Worm (Caenorhabditis elegans): ENCODE measurements around the gene cht-3.
A peak's percentile ranks its signal among the peaks of the same experiment; 100 is the strongest.

cht-3 gene

DNA sequence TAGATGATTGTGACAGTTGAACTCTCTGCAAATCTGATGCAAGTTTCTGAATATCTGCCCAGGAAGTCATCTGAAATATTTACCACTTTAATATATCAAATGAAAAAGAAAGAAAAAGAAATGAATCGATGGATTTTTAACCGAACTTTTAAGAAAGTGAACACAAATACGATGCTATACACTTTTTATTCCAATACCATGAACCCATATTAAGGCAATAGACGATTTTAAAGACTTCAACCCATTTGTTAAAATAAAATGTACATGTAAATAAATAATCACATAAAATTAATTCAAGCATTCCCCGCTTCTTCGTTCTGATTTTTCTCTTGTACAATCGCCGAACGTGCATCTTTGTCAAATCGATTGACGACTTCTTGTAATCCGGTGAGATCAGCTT is 33.4 kb downstream of the cht-3 start, which contains the start of gene ufl-1:
Gene ufl-1 (minus strand): TSS at position 70 of the 400 bp plus-strand sequence.
- TF ChIP-seq egl-13 (tag; optimal IDR thresholded peaks at IDR 0.05) = no peak
- TF ChIP-seq efl-1 (optimal IDR thresholded peaks at IDR 0.05) = no peak
- TF ChIP-seq efl-1 (GFP tag; optimal IDR thresholded peaks at IDR 0.05 in 1 of 2) = peak in 1 of 2 experiments; percentile 50

DNA sequence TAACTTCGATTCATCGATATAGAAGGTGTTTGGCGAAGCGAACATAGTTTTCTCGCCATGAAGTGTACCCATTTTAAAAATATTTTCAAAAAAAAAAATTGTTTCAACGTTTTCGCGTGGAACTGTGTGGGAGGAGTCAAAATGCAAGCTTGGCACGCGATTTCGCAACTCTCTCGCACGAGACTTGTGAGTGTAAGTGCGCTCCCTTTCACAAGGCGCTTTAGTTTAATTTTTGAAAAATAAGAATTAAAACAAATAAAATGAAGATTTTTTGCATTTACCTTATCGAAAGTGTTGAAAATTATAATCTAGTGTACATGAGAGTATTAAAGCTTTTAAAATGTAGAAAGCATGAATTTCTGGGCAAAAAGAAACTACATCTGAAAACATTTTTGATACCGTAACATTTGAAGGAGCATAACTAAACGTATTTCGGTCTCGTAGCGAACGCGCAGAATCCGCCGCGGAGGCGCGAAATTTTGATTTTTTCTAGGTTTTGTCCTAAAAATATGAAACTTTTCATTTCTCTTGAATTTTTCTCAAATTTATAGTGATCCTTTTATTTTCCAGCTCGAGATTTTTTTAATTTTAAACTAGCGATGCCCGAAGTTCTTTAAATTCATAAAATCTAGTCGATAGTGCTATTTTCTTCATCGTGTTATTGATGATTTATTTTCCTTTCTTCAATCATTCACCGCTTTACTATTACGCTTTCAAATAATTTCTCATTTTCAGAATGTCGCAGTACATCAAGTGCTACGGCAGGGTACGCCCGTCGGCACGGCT is 36.2 kb downstream of the cht-3 start, which contains the start of the genes cogc-2 and klp-18:
Gene cogc-2 (minus strand): TSS at position 105 of the 786 bp plus-strand sequence.
Gene klp-18 (plus strand): TSS at position 736 of the 786 bp plus-strand sequence.
- TF ChIP-seq dpl-1 (GFP tag; optimal IDR thresholded peaks at IDR 0.05) = peak; percentile 91 to 96 (median 95)
- TF ChIP-seq swsn-7 (tag; optimal IDR thresholded peaks at IDR 0.05) = peak; percentile 83
- peak; percentile 88 for TF ChIP-seq nhr-47 (tag; optimal IDR thresholded peaks at IDR 0.05)
- TF ChIP-seq ces-1 (GFP tag; optimal IDR thresholded peaks at IDR 0.05) = no peak
- peak; percentile 74 for TF ChIP-seq egl-13 (tag; optimal IDR thresholded peaks at IDR 0.05)
- no peak for TF ChIP-seq vab-15 (tag; optimal IDR thresholded peaks at IDR 0.05)
- no peak for TF ChIP-seq aha-1 (tag; optimal IDR thresholded peaks at IDR 0.05)
- TF ChIP-seq nhr-85 (tag) = peak; percentile 85
- TF ChIP-seq nhr-12 (tag; optimal IDR thresholded peaks at IDR 0.05) = no peak
- peak; percentile 67 for TF ChIP-seq fkh-8 (tag; optimal IDR thresholded peaks at IDR 0.05)
- TF ChIP-seq hlh-4 (tag; optimal IDR thresholded peaks at IDR 0.05) = no peak
- TF ChIP-seq nhr-28 (tag; optimal IDR thresholded peaks at IDR 0.05) = no peak
- peak; percentile 93 for TF ChIP-seq rnt-1 (tag; optimal IDR thresholded peaks at IDR 0.05)
- peak; percentile 95 for TF ChIP-seq skn-1 (tag; optimal IDR thresholded peaks at IDR 0.05)
- peak; percentile 12 for TF ChIP-seq ceh-90 (tag; optimal IDR thresholded peaks at IDR 0.05)
- peak; percentile 85 for TF ChIP-seq tbx-2 (tag; optimal IDR thresholded peaks at IDR 0.05)
- peak; percentile 45 for TF ChIP-seq ceh-8 (GFP tag; optimal IDR thresholded peaks at IDR 0.05)
- peak; percentile 80 for TF ChIP-seq blmp-1 (tag; optimal IDR thresholded peaks at IDR 0.05)
- no peak for TF ChIP-seq sptf-1 (tag; optimal IDR thresholded peaks at IDR 0.05)
- TF ChIP-seq ama-1 (optimal IDR thresholded peaks at IDR 0.05) = no peak
- no peak for TF ChIP-seq alr-1 (tag; optimal IDR thresholded peaks at IDR 0.05; ENCODE audit: borderline replicate concordance)
- TF ChIP-seq nhr-19 (GFP tag; conservative IDR thresholded peaks at IDR 0.05) = peak; percentile 90
- TF ChIP-seq nhr-77 (tag; optimal IDR thresholded peaks at IDR 0.05) = peak; percentile 68
- peak; percentile 63 to 86 (median 75) for TF ChIP-seq ceh-82 (tag; optimal IDR thresholded peaks at IDR 0.05)
- TF ChIP-seq nhr-71 (tag; optimal IDR thresholded peaks at IDR 0.05) = peak; percentile 90
- peak; percentile 73 for TF ChIP-seq isw-1 (GFP tag; IDR thresholded peaks at IDR 0.05)
- TF ChIP-seq C16A3.4 (tag; optimal IDR thresholded peaks at IDR 0.05) = peak; percentile 94
- TF ChIP-seq zag-1 (tag; optimal IDR thresholded peaks at IDR 0.05) = no peak
- peak; percentile 81 for TF ChIP-seq mep-1 (tag; optimal IDR thresholded peaks at IDR 0.05)
- peak; percentile 60; the same call in 1 of the 2 replicates for TF ChIP-seq ceh-88 (GFP tag; IDR thresholded peaks at IDR 0.05)
- no peak for TF ChIP-seq ceh-63 (GFP tag; optimal IDR thresholded peaks at IDR 0.05)
- TF ChIP-seq ztf-4 (tag; optimal IDR thresholded peaks at IDR 0.05) = peak; percentile 62
- peak; percentile 50 for TF ChIP-seq elt-2 (tag; optimal IDR thresholded peaks at IDR 0.05)
- peak; percentile 75 for TF ChIP-seq lin-39 (tag; optimal IDR thresholded peaks at IDR 0.05)
- TF ChIP-seq unc-30 (tag; optimal IDR thresholded peaks at IDR 0.05) = no peak
- TF ChIP-seq mdl-1 (tag; optimal IDR thresholded peaks at IDR 0.05) = peak in 1 of 2 experiments; percentile 88
- TF ChIP-seq pqm-1 (tag; optimal IDR thresholded peaks at IDR 0.05) = no peak
- TF ChIP-seq nhr-76 (tag; optimal IDR thresholded peaks at IDR 0.05) = peak; percentile 69
- TF ChIP-seq sup-37 (GFP tag; optimal IDR thresholded peaks at IDR 0.05) = no peak
- peak; percentile 83 for TF ChIP-seq unc-86 (tag; optimal IDR thresholded peaks at IDR 0.05)
- TF ChIP-seq lin-13 (GFP tag; optimal IDR thresholded peaks at IDR 0.05) = peak; percentile 70
- no peak for TF ChIP-seq C34B4.2 (tag; optimal IDR thresholded peaks at IDR 0.05)
- TF ChIP-seq lin-35 (GFP tag; optimal IDR thresholded peaks at IDR 0.05) = peak; percentile 95 to 99
- TF ChIP-seq nhr-11 (tag; optimal IDR thresholded peaks at IDR 0.05) = peak; percentile 7
- peak; percentile 44 for TF ChIP-seq fos-1 (tag; optimal IDR thresholded peaks at IDR 0.05)
- peak in 2 of 6 experiments; percentile 71 to 86 for TF ChIP-seq elt-3 (tag; optimal IDR thresholded peaks at IDR 0.05)
- peak; percentile 44 for TF ChIP-seq jun-1 (tag; optimal IDR thresholded peaks at IDR 0.05)
- peak; percentile 96 to 97 for TF ChIP-seq efl-1 (optimal IDR thresholded peaks at IDR 0.05)
- peak; percentile 95 to 99 for TF ChIP-seq efl-1 (GFP tag; optimal IDR thresholded peaks at IDR 0.05 in 1 of 2)
- TF ChIP-seq lin-15B (tag; optimal IDR thresholded peaks at IDR 0.05) = peak; percentile 75

Measured in whole organism, L1 larva.